Fruit fly (Drosophila melanogaster) whole organism, wandering third instar larva: ENCODE results near the gene Gasp.

Experiments used
- Abd-B ChIP-seq: fragments of >200 bp; optimal IDR thresholded peaks from 2 replicates; lab custom pipeline; 2017; ENCODE audit warnings: missing biosample characterization, missing genetic modification characterization
- CG9705 ChIP-seq: fragments of 200-800 bp; sonication (Bioruptor generic); optimal IDR thresholded peaks from 2 replicates; lab custom pipeline; 2018; ENCODE audit warnings: missing biosample characterization, mild to moderate bottlenecking, missing genetic modification characterization
- Dfd ChIP-seq: fragments of >200 bp; optimal IDR thresholded peaks from 2 replicates; lab custom pipeline; 2017; ENCODE audit warnings: missing biosample characterization, missing genetic modification characterization
- Dif ChIP-seq: fragments of 200-275, 200-300 bp; sonication (Bioruptor generic); optimal IDR thresholded peaks from 2 replicates; lab custom pipeline; 2018; ENCODE audit warnings: missing biosample characterization, missing genetic modification characterization; ENCODE audit not compliant: partially characterized antibody
- GATAd ChIP-seq: sonication (Bioruptor generic); optimal IDR thresholded peaks from 2 replicates; lab custom pipeline; 2016; ENCODE audit warnings: missing biosample characterization, missing genetic modification characterization
- HLH106 ChIP-seq: fragments of 200-800 bp; optimal IDR thresholded peaks from 3 replicates; lab custom pipeline; 2019; ENCODE audit warnings: missing biosample characterization, mild to moderate bottlenecking, missing genetic modification characterization, moderate library complexity
- Hnf4 ChIP-seq: fragments of 200-800 bp; sonication (Bioruptor generic); optimal IDR thresholded peaks from 2 replicates; lab custom pipeline; 2016; ENCODE audit warnings: missing biosample characterization, mild to moderate bottlenecking, missing genetic modification characterization
- Hr78 ChIP-seq: fragments of >200 bp; optimal IDR thresholded peaks from 2 replicates; lab custom pipeline; 2017; ENCODE audit warnings: missing biosample characterization, missing genetic modification characterization
- Hr83 ChIP-seq: fragments of 200-300 bp; sonication (Bioruptor generic); optimal IDR thresholded peaks from 2 replicates; lab custom pipeline; 2016; ENCODE audit warnings: missing biosample characterization, mild to moderate bottlenecking, missing genetic modification characterization, moderate library complexity; ENCODE audit not compliant: poor library complexity, severe bottlenecking
- Mio ChIP-seq: sonication (Bioruptor generic); optimal IDR thresholded peaks from 2 replicates; lab custom pipeline; 2016; ENCODE audit warnings: missing biosample characterization, missing genetic modification characterization
- Myc ChIP-seq: fragments of >200 bp; optimal IDR thresholded peaks from 2 replicates; lab custom pipeline; 2017
- N ChIP-seq: fragments of >200 bp; optimal IDR thresholded peaks from 2 replicates; lab custom pipeline; 2018; ENCODE audit warnings: missing biosample characterization, missing external identifiers, missing genetic modification characterization
- OdsH ChIP-seq: fragments of 200-800 bp; sonication (Bioruptor generic); optimal IDR thresholded peaks from 2 replicates; lab custom pipeline; 2016; ENCODE audit warnings: missing biosample characterization, mild to moderate bottlenecking, missing genetic modification characterization
- Rel ChIP-seq, 2 experiments: fragments of 200-800 bp; sonication (Bioruptor generic) in 1 of 2; optimal IDR thresholded peaks; 2 replicates in 1 of 2; 3 replicates in 1 of 2; lab custom pipeline; 2016 to 2019; ENCODE audit warnings: mild to moderate bottlenecking in 2 of 2, missing biosample characterization in 2 of 2, missing genetic modification characterization in 2 of 2, moderate library complexity in 1 of 2
- Sp1 ChIP-seq: fragments of 200-800 bp; sonication (Bioruptor generic); optimal IDR thresholded peaks from 3 replicates; lab custom pipeline; 2019; ENCODE audit warnings: missing biosample characterization, mild to moderate bottlenecking, missing genetic modification characterization, moderate library complexity
- Vsx2 ChIP-seq: fragments of 200-300, 225-300 bp; sonication (Bioruptor generic); optimal IDR thresholded peaks from 2 replicates; lab custom pipeline; 2018; ENCODE audit warnings: missing biosample characterization, missing genetic modification characterization; ENCODE audit not compliant: partially characterized antibody
- dl ChIP-seq, 2 experiments: fragments of 175-275, 200-275 bp in 1 of 2; fragments of 200-275 bp in 1 of 2; sonication (Bioruptor generic); optimal IDR thresholded peaks; lab custom pipeline; 2018; ENCODE audit warnings: mild to moderate bottlenecking in 2 of 2, missing biosample characterization in 2 of 2, missing genetic modification characterization in 2 of 2, moderate library complexity in 2 of 2; ENCODE audit not compliant: partially characterized antibody in 2 of 2, insufficient read depth in 1 of 2
- dmrt93B ChIP-seq: fragments of 200-800 bp; sonication (Bioruptor generic); optimal IDR thresholded peaks from 2 replicates; lab custom pipeline; 2018; ENCODE audit warnings: missing biosample characterization, mild to moderate bottlenecking, missing genetic modification characterization
- dsf ChIP-seq: sonication (Bioruptor generic); optimal IDR thresholded peaks from 2 replicates; lab custom pipeline; 2016; ENCODE audit warnings: missing biosample characterization, missing genetic modification characterization, borderline replicate concordance
- fru ChIP-seq: fragments of 200-800 bp; sonication (Bioruptor generic); optimal IDR thresholded peaks from 3 replicates; lab custom pipeline; 2016; ENCODE audit warnings: missing biosample characterization, mild to moderate bottlenecking, missing genetic modification characterization
- h ChIP-seq: fragments of 200-800 bp; sonication (Bioruptor generic); optimal IDR thresholded peaks from 3 replicates; lab custom pipeline; 2016; ENCODE audit warnings: missing biosample characterization, mild to moderate bottlenecking, missing genetic modification characterization
- lola ChIP-seq: fragments of >200 bp; optimal IDR thresholded peaks from 2 replicates; lab custom pipeline; 2017; ENCODE audit warnings: missing biosample characterization, missing genetic modification characterization
- rgr ChIP-seq: fragments of 200-800 bp; sonication (Bioruptor generic); optimal IDR thresholded peaks from 3 replicates; lab custom pipeline; 2016; ENCODE audit warnings: missing biosample characterization, mild to moderate bottlenecking, missing genetic modification characterization
- sage ChIP-seq: fragments of 200-800 bp; sonication (Bioruptor generic); optimal IDR thresholded peaks from 2 replicates; lab custom pipeline; 2016; ENCODE audit warnings: missing biosample characterization, mild to moderate bottlenecking, missing genetic modification characterization
- sv ChIP-seq: fragments of 200-800 bp; sonication (Bioruptor generic); optimal IDR thresholded peaks from 3 replicates; lab custom pipeline; 2016; ENCODE audit warnings: missing biosample characterization, missing genetic modification characterization
- tai ChIP-seq: sonication (Bioruptor generic); optimal IDR thresholded peaks from 2 replicates; lab custom pipeline; 2016; ENCODE audit warnings: missing biosample characterization, missing genetic modification characterization
- usp ChIP-seq: fragments of >200 bp; optimal IDR thresholded peaks from 2 replicates; lab custom pipeline; 2017; ENCODE audit warnings: missing biosample characterization, missing genetic modification characterization
- woc ChIP-seq: sonication (Bioruptor generic); optimal IDR thresholded peaks from 2 replicates; lab custom pipeline; 2016; ENCODE audit warnings: missing biosample characterization, mild to moderate bottlenecking, missing genetic modification characterization

Gene Gasp

DNA sequence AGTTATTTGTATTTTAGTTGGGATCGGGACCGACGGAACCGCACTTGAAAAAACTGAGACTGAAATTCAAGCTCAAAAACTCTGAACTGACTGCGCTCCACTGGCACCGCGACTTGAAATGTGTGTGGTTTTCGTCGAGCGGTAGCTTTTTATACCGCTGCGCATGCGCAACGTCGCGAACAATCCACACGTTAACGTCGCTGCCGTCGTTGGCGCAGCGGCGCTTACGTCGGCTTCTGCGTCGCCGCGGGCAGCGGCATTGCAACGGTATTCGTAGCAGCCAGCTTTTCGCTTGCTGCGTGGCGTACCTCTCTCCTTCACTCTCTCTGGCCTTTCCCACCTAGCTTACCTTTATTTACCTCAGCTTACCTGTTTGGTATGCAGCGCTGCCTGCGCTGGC is at the start of gene Gasp:
TSS of gene Gasp (minus strand) at position 124 of the 400 bp plus-strand sequence.
- peak in 1 of 2 experiments; percentile 28 for TF ChIP-seq dl (GFP tag; optimal IDR thresholded peaks at IDR 0.05; lab: Kevin White, UChicago; ENCODE audit: insufficient read depth in 1 of 2, partially characterized antibody in 2 of 2)
- TF ChIP-seq N (GFP tag; lab: Kevin White, UChicago): no peak
- no peak for TF ChIP-seq woc (GFP tag; lab: Kevin White, UChicago)
- TF ChIP-seq HLH106 (tag; lab: Kevin White, UChicago): no peak
- TF ChIP-seq sv: no peak
- no peak for TF ChIP-seq Hnf4 (GFP tag; lab: Kevin White, UChicago)
- TF ChIP-seq Dif (GFP tag; lab: Kevin White, UChicago): peak; percentile 17
- TF ChIP-seq Hr78 (GFP tag; lab: Kevin White, UChicago): no peak
- peak; percentile 17 for TF ChIP-seq Vsx2 (GFP tag; lab: Kevin White, UChicago)
- TF ChIP-seq, all 38 proteins: peak for 3

DNA sequence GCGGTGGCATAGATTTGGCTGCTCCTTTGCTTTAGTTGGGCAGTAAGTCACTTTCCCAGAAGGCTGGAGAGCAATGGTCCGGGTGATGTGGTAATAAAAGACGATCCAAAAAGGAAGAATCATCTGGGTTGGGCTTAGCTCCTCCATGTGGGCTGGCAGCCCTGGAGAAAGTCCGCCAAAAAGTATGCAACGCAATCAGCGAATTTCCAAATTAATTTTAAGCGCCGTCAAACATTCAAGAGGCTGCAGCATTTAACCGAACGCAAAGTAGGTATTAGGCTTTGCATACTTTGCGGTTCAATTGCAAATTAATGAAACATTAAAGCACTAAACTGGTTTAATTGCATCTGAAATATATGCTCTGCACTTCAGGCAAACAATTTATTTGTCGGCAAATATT is 48.9 kb upstream of the Gasp start:
- TF ChIP-seq Dif (GFP tag; lab: Kevin White, UChicago) (peak; percentile 19), lola (GFP tag; lab: Kevin White, UChicago) (peak; percentile 96), Vsx2 (GFP tag; lab: Kevin White, UChicago) (peak; percentile 65), rgr (no peak), N (GFP tag; lab: Kevin White, UChicago) (peak; percentile 74), Myc (lab: Kevin White, UChicago) (peak; percentile 84), dsf (GFP tag; lab: Kevin White, UChicago) (no peak)

DNA sequence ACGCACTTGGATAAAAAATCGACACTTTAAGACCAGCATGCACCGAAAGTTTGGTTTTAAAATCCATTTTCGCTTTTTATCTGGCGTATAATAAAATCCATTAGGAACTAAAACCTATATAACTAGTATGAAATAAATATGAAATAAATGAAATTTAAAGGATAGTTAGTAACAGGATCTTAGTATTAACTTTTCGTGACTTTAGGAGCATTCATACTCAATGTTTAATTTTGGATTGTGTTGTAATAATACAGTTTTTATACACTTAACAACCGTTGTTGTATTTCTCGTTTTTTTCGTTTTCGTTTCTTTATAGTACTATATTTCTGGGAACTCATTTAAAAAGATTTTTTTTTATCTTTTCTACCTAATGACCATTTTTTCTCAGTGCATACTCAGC is 48.4 kb upstream of the Gasp start:
- TF ChIP-seq dsf (GFP tag; lab: Kevin White, UChicago): no peak
- no peak for TF ChIP-seq Myc (lab: Kevin White, UChicago)
- TF ChIP-seq sage: no peak
- TF ChIP-seq Abd-B (GFP tag; lab: Kevin White, UChicago): no peak
- no peak for TF ChIP-seq sv
- TF ChIP-seq dmrt93B: no peak
- no peak for TF ChIP-seq GATAd (GFP tag; lab: Kevin White, UChicago)

DNA sequence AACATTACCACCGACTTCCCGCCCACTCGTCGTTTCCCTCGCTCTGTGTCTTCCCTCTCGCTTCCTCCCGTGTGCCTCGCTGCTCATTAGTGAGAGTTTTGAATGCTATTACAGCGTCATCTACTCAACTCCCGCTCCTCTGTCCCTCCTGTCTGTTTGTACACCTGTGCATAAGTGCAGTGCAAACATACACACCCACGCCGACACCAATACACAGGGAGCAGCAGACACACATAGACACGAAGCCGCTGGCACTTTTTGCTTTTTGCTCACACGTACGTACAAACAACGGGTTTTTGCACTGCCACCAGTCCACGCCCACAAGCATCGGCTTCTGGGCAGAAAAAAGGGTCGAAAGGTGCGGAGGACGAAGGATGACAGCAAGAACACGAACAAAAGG is 41.1 kb upstream of the Gasp start:
- TF ChIP-seq usp (GFP tag; lab: Kevin White, UChicago) (no peak), Hnf4 (GFP tag; lab: Kevin White, UChicago) (no peak), Dfd (GFP tag; lab: Kevin White, UChicago) (no peak), Mio (GFP tag; lab: Kevin White, UChicago) (no peak), woc (GFP tag; lab: Kevin White, UChicago) (no peak), Hr83 (GFP tag; lab: Kevin White, UChicago) (no peak), sage (no peak), tai (no peak), N (GFP tag; lab: Kevin White, UChicago) (no peak), h (GFP tag; lab: Kevin White, UChicago) (no peak), Rel (GFP tag; optimal IDR thresholded peaks at IDR 0.05; lab: Kevin White, UChicago) (no peak), Rel (tag; optimal IDR thresholded peaks at IDR 0.05; lab: Kevin White, UChicago) (no peak), Abd-B (GFP tag; lab: Kevin White, UChicago) (no peak), fru (GFP tag; lab: Kevin White, UChicago) (no peak), dsf (GFP tag; lab: Kevin White, UChicago) (no peak), OdsH (GFP tag; lab: Kevin White, UChicago) (no peak), Sp1 (GFP tag; lab: Kevin White, UChicago) (no peak), Vsx2 (GFP tag; lab: Kevin White, UChicago) (no peak)

DNA sequence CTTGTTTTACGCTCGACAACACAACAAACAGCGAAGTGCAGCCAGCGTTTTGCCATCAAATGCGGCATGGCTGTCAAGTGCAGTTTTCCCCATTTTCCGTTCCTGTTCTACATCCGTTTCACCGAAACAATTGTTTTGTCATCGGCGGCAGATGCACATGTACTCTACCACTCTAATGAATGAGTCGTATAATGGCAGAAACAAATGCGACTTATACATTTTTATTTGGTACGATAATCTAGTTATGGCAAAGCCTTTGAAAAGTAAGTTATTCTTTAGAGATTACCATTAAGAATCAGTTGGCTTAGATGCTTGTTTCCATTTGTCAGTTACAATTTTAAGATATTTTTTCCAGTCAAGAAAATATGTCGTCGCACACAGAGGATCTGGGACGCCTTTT is 21.6 kb upstream of the Gasp start, which contains the start of gene Vha14-2:
TSS of gene Vha14-2 (plus strand) at position 301 of the 400 bp plus-strand sequence.
- TF ChIP-seq CG9705 (GFP tag; lab: Kevin White, UChicago) (no peak), GATAd (GFP tag; lab: Kevin White, UChicago) (no peak), Dif (GFP tag; lab: Kevin White, UChicago) (no peak), fru (GFP tag; lab: Kevin White, UChicago) (no peak), tai (no peak), sage (no peak), Vsx2 (GFP tag; lab: Kevin White, UChicago) (no peak), Myc (lab: Kevin White, UChicago) (no peak), lola (GFP tag; lab: Kevin White, UChicago) (no peak)
